Fruit fly (Drosophila melanogaster) whole organism, larva: ENCODE results near the gene CG14913.

ENCODE experiments used
- noc ChIP-seq: fragments of 200-800 bp; sonication (Bioruptor generic); optimal IDR thresholded peaks from 3 replicates; lab custom pipeline; 2019; ENCODE audit warnings: missing biosample characterization, mild to moderate bottlenecking, missing genetic modification characterization, moderate library complexity

CG14913 gene

dm6 chr2L:11003925-11004673, 12.7 kb upstream of the CG14913 start, which contains the start of gene RpL9:
Gene RpL9, minus strand, starts transcription at chr2L:11004189.
- TF ChIP-seq noc (tag; lab: Kevin White, UChicago): no peak

DNA sequence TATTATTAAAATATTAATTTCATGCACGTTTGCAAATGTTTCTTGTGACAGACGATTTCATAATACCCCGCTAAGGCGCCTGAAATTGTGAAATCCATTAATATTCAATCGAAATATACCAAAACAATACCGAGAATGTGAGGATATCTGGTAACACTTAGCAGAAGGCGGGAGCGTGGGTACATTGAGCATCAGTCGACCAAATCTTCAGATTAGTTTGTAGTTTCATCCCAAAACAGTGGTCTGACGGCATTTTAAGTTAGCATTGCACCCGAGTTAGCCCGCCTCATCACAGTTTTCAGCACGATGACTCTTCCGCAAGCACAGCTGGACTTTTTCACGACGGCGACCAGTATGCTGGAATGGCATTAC, 12.1 kb upstream of the CG14913 start, which contains the start of gene Nup154:
Nup154 (plus strand) TSS at position 147 of the 372 bp plus-strand sequence.
- TF ChIP-seq noc (tag; lab: Kevin White, UChicago): no peak

dm6 chr2L:11010999-11011398, 5.8 kb upstream of the CG14913 start, which contains the start of the genes Art8 and dUTPase:
Gene Art8, minus strand, starts transcription at chr2L:11011086.
Gene dUTPase, plus strand, starts transcription at chr2L:11011312.
- TF ChIP-seq noc (tag; lab: Kevin White, UChicago): peak; percentile 46

- TF ChIP-seq noc (tag; lab: Kevin White, UChicago): no peak
These were observed 2.7 kb upstream of the CG14913 start for dm6 chr2L:11014018-11014611.

- TF ChIP-seq noc (tag; lab: Kevin White, UChicago): no peak
These were observed 2.1 kb upstream of the CG14913 start for dm6 chr2L:11014671-11015070.

dm6 chr2L:11015320-11015719, 1.5 kb upstream of the CG14913 start, which contains the start of gene Acp32CD:
Gene Acp32CD, plus strand, starts transcription at chr2L:11015620.
- no peak for TF ChIP-seq noc (tag; lab: Kevin White, UChicago)

DNA sequence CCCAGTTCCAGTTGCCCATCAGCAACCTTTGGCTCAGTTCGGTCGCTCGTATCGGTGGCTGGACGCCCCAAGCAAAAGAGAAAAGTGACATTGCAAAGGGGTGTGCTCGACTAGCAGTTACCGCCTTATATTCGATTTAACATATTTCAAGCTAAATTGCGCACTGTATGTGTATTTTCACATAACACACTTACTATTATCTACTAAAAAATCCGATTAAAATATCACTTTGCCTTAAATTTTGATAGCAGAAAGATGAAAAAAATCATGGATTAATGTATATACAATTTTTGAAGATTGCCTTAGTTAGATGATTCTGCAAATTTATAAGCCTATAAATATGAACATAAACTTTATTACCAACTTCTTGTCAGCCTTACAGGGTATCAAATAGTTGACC, 4.8 kb downstream of the CG14913 start:
- TF ChIP-seq noc (tag; lab: Kevin White, UChicago): no peak

DNA sequence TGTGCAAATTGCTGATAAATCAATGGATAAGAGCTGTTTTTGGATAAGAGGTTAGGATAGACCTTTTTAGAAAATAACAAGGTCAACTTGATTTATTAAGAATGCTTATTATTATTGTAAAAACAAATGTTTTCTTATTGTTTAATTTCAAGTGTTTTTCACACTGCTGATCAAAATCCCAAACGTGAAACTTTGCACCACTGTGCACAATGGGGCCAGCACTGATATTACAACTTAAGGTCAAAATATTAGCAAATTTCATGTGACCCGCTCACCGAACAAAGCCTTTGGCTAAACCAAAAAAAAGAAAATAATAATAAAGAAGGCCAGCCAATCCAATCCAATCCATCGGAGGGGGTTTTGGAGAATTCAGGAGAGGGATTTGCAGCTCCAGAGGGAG, 6.0 kb downstream of the CG14913 start:
- TF ChIP-seq noc (tag; lab: Kevin White, UChicago): no peak

- no peak for TF ChIP-seq noc (tag; lab: Kevin White, UChicago)
These were observed 7.1 kb downstream of the CG14913 start for dm6 chr2L:11023875-11024274.

dm6 chr2L:11027213-11027612, 10.4 kb downstream of the CG14913 start:
- TF ChIP-seq noc (tag; lab: Kevin White, UChicago): no peak

- TF ChIP-seq noc (tag; lab: Kevin White, UChicago): no peak
These were observed 11.2 kb downstream of the CG14913 start for dm6 chr2L:11027825-11028496.

DNA sequence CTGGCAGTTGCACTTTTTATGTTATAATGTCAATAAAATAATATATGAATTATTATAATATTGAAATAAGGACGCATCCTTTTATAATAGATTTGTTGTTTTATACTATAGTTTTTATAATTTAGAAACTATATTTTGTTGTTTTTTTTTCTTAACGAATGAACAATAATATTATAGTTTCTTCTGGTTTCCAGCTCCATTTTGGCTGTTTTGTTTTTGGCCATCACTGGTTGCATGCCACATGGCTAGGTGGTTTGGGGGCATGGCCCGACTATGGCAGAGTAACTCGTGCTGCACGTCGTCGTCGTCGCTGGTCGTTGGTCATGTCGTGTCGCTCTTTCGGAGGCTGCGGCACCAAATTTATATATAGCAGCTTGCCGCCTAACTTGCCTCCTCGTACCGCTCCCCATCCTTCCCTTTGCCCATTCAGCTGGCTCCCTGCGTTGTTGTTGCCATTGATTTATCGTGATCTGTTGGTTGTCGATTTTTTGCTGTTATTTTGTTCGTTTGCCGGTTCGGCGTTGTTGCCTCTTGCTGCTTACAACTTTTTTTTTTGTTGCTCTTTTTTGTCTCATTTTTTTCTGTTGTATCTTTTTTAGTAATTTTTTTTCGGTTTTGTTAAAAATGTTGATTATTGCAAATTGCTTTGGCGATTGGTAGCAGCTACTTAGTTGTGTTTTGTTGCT, 15.6 kb downstream of the CG14913 start:
- TF ChIP-seq noc (tag; lab: Kevin White, UChicago): no peak

DNA sequence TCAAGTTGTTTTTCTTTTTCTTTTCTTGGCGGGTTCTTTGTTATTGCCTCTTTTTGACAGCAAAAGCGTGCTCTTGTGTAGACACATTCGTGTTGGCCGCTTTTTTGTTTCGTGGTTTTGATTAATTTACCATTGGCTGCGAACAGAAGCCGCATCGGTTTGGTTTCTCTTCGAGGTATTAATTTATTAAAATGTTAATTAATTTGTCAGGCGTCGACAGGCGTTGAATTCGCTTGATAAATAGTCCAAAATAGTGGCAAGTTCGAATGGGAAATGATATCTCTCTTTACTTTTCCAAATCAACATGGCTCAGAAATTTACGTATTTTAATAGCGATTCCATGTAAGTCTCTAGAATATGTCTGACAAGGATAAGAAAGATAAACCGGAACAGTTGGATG, 17.7 kb downstream of the CG14913 start, which contains the start of gene CG18666:
CG18666 (plus strand) TSS at position 301 of the 400 bp plus-strand sequence.
- no peak for TF ChIP-seq noc (tag; lab: Kevin White, UChicago)

dm6 chr2L:11037583-11038517, 21.1 kb downstream of the CG14913 start:
- peak; percentile 42 for TF ChIP-seq noc (tag; lab: Kevin White, UChicago)
